Worm (Caenorhabditis elegans): ENCODE data around the gene D1079.1.

DNA sequence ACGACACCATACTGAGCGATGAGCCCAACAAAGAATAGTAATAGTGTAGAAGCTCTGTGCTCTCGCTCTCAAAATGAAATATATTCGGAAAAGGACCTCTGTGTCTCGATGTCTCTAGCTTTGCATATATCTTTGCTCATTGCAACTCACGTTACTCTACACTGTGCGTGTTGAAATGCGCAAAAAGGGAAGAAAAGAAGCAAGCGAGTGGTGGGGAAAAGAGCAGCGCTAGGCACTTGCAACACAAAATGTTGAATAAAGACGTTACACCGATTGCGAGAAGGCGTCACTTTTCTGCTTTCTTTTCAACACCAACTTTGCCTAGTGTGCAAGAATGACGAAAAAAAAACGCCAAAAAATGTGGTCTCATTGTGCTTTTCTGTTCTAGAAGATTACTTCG is 31.6 kb downstream of the D1079.1 start:
- TF ChIP-seq hlh-30 (tag; optimal IDR thresholded peaks at IDR 0.05; ENCODE audit: insufficient read depth) = no peak
- TF ChIP-seq tbx-7 (tag; optimal IDR thresholded peaks at IDR 0.05) = no peak
- no peak for TF ChIP-seq pqm-1 (tag; optimal IDR thresholded peaks at IDR 0.05)
- TF ChIP-seq sox-4 (tag; optimal IDR thresholded peaks at IDR 0.05) = no peak
- TF ChIP-seq nhr-11 (tag; optimal IDR thresholded peaks at IDR 0.05) = no peak
- no peak for TF ChIP-seq ceh-9 (tag; optimal IDR thresholded peaks at IDR 0.05)
- TF ChIP-seq dve-1 (tag; optimal IDR thresholded peaks at IDR 0.05) = no peak
- TF ChIP-seq ceh-48 (tag; optimal IDR thresholded peaks at IDR 0.05) = no peak
- no peak for TF ChIP-seq fkh-10 (GFP tag; optimal IDR thresholded peaks at IDR 0.05)

Measured in whole organism, late embryonic.